Worm (Caenorhabditis elegans): ENCODE results near the gene npr-1.

The npr-1 gene

DNA sequence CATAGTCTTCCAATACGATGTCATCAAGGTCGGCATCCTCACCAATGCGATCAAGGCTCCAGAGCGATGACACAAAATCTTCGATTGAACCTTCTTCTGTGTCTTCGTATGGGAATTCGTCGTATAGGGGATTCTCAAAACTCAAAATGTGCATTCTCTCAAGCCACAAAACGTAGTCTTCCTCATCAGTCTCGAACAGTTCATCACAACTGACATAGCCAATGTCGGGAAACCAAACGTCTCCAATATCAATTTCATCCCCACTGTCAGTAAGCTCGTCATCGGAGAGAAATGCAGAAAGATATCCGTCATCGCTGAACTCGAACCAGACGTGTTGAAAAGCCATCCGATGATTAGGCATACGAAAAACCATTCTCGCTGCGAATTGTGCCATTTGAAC, 15.1 kb downstream of the npr-1 start, which contains the start of gene C39E6.2:
Gene C39E6.2, minus strand, starts transcription at position 394 of the 400 bp plus-strand sequence.
- no peak for TF ChIP-seq lsy-2 (tag; optimal IDR thresholded peaks at IDR 0.05)
- TF ChIP-seq nhr-90 (tag; optimal IDR thresholded peaks at IDR 0.05; ENCODE audit: poor library complexity), result no peak
- no peak for TF ChIP-seq efl-1 (optimal IDR thresholded peaks at IDR 0.05)
- TF ChIP-seq efl-1 (GFP tag; optimal IDR thresholded peaks at IDR 0.05 in 1 of 2), result peak in 1 of 2 experiments; percentile 18

ce11 chrX:4749080-4749479, 20.7 kb downstream of the npr-1 start, which contains the start of gene lon-2:
lon-2 (minus strand) TSS chrX:4749083.
- TF ChIP-seq swsn-7 (tag; optimal IDR thresholded peaks at IDR 0.05), result no peak
- TF ChIP-seq efl-1 (optimal IDR thresholded peaks at IDR 0.05), result no peak
- TF ChIP-seq efl-1 (GFP tag; optimal IDR thresholded peaks at IDR 0.05 in 1 of 2), result peak in 1 of 2 experiments; percentile 1
- peak in 1 of 2 experiments; percentile 4 for TF ChIP-seq lin-35 (GFP tag; optimal IDR thresholded peaks at IDR 0.05)
- peak; percentile 19 for TF ChIP-seq elt-2 (tag; optimal IDR thresholded peaks at IDR 0.05)

DNA sequence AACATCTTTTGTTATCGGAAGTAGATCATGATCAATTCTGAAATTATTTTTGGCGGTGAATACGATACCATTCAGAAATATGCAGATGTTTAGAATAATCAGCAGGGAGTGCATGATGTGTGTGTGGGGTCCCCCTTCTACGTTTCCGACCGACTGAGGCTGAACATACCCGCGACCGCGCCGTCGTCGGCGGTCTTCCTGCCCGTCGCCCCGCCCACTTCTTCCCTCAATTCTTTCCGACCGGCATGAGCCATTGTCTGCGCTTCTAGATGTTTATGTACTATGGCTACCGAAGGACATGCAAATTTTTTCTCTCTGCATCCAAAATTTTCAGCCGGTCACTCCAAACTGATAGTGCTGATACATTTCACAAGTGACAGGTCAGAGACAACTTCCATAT, 25.7 kb downstream of the npr-1 start:
- TF ChIP-seq C04F5.9 (tag; optimal IDR thresholded peaks at IDR 0.05), result no peak
- no peak for TF ChIP-seq alr-1 (tag; optimal IDR thresholded peaks at IDR 0.05; ENCODE audit: borderline replicate concordance)
- TF ChIP-seq vab-15 (tag; optimal IDR thresholded peaks at IDR 0.05), result no peak
- no peak for TF ChIP-seq sptf-1 (tag; optimal IDR thresholded peaks at IDR 0.05)

ce11 chrX:4742285-4742684, 27.5 kb downstream of the npr-1 start:
- no peak for TF ChIP-seq dsc-1 (tag; optimal IDR thresholded peaks at IDR 0.05)
- TF ChIP-seq F16B12.6 (tag; optimal IDR thresholded peaks at IDR 0.05), result no peak
- TF ChIP-seq lin-14 (GFP tag; optimal IDR thresholded peaks at IDR 0.05), result peak; percentile 35
- TF ChIP-seq unc-98 (GFP tag; IDR thresholded peaks at IDR 0.05), result no peak
- no peak for TF ChIP-seq pqm-1 (tag; optimal IDR thresholded peaks at IDR 0.05)
- TF ChIP-seq unc-30 (tag; optimal IDR thresholded peaks at IDR 0.05), result no peak
- no peak for TF ChIP-seq nhr-19 (GFP tag; conservative IDR thresholded peaks at IDR 0.05)
- TF ChIP-seq unc-62 (GFP tag; optimal IDR thresholded peaks at IDR 0.05), result no peak

DNA sequence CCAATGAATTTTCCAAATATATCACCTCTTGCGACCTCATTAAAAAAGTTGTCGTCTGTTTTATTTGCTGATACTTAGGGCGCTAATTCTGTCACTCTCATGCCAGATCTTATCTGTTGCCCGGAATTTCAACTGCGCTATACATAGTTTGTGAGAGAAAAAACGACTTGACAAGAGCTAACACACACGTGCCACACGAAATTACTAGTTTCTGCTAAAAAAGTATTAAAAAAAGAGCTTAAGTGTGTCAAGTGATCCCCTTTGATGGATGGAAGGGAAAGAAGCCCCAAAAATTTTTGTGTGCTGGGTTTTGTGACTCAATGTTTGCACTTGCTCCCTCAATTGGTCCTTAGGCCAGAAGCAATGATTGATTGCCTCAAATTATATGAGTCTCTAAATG, 29.2 kb downstream of the npr-1 start:
- peak; percentile 54; the same call in 1 of the 2 replicates for TF ChIP-seq mab-9 (GFP tag; IDR thresholded peaks at IDR 0.05)
- no peak for TF ChIP-seq egl-13 (tag; optimal IDR thresholded peaks at IDR 0.05)
- TF ChIP-seq lin-35 (GFP tag; optimal IDR thresholded peaks at IDR 0.05), result no peak
- peak; percentile 9 for TF ChIP-seq lin-14 (GFP tag; optimal IDR thresholded peaks at IDR 0.05)

- TF ChIP-seq nhr-84 (tag; optimal IDR thresholded peaks at IDR 0.05), result no peak
Observed at ce11 chrX:4732752-4733151, 37.0 kb downstream of the npr-1 start, which contains the start of gene aman-1. aman-1 (plus strand) TSS chrX:4733095.

DNA sequence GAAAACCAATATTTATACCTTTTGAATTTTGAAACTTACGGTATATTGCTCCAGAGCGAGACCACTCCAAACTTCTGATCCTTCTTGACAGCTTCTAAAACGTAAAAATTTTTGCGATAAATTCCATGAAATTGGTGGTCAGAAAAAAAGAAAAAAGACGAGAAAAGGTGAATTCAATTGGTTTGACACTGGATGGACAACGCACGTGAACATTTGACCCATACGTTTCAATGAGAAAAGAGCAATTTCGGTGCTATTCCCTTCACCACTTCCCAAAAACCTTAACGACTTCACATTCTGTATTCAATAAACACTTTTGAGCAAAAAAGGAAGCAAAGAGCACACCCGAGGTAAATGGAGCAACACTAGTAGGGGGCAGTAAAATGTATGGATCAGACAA, 42.4 kb downstream of the npr-1 start, which contains the start of gene acc-3:
Gene acc-3, minus strand, starts transcription at position 101 of the 400 bp plus-strand sequence.
- TF ChIP-seq F16B12.6 (tag; optimal IDR thresholded peaks at IDR 0.05), result no peak
- no peak for TF ChIP-seq mdl-1 (tag; optimal IDR thresholded peaks at IDR 0.05)
- no peak for TF ChIP-seq snu-23 (GFP tag; optimal IDR thresholded peaks at IDR 0.05)
- TF ChIP-seq unc-98 (GFP tag; IDR thresholded peaks at IDR 0.05), result no peak
- TF ChIP-seq swsn-7 (tag; optimal IDR thresholded peaks at IDR 0.05), result no peak

DNA sequence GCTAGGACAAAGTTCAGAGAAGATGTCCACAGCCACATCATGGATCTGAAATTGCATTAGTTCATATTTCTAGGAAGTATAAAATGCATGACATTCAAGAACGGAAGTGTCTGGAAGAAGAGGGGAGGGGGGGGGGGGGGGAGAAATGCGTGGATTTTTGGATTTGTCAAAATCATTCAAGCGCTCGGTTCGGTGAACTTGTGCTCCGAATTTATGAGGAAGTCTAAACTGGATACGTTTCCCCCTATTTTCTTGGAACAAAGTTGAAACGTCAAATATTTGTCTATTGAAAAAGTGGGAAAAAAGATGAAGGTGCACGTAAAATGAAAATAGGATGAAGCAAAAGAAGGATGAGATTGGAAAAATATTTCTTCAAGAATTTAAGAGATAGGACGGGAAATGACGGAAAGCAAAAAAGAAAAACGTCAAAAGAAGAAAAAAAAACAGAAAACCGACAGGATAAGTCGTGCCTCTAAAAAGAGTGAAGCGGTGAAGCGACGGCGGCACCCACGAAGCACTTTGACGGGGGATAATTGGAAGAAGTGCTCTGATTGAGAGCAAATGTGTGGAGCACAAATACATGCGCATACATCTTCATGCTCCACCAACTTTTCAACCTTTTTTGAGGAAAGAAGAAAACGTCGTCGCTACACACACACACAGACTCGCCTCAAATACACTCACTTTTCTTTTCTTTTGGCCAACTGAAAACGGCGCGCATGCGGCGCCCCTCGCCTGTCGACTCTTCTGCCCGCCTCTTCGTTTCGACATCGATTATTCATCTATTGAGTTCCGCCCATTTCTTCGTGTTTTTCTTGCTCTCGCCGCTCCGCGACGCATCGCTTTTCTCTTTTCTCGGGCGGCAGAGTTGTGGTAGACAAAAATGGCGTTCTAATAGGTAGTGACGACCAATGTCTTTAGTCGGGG, 48.9 kb downstream of the npr-1 start, which contains the start of gene F55D10.4:
Gene F55D10.4, minus strand, starts transcription at position 51 of the 927 bp plus-strand sequence.
- TF ChIP-seq nhr-47 (tag; optimal IDR thresholded peaks at IDR 0.05) (peak; percentile 19), alr-1 (tag; optimal IDR thresholded peaks at IDR 0.05; ENCODE audit: borderline replicate concordance) (no peak), ceh-88 (GFP tag; IDR thresholded peaks at IDR 0.05) (no peak), lsy-2 (tag; optimal IDR thresholded peaks at IDR 0.05) (peak in 1 of 2 experiments; percentile 4), mab-9 (GFP tag; IDR thresholded peaks at IDR 0.05) (no peak), dsc-1 (tag; optimal IDR thresholded peaks at IDR 0.05) (no peak), nhr-84 (tag; optimal IDR thresholded peaks at IDR 0.05) (no peak), fkh-8 (tag; optimal IDR thresholded peaks at IDR 0.05) (peak; percentile 54), mef-2 (tag; optimal IDR thresholded peaks at IDR 0.05) (no peak), swsn-7 (tag; optimal IDR thresholded peaks at IDR 0.05) (no peak), lin-14 (GFP tag; optimal IDR thresholded peaks at IDR 0.05) (peak; percentile 66), zag-1 (tag; optimal IDR thresholded peaks at IDR 0.05) (no peak)
